Fruit fly (Drosophila melanogaster): ENCODE measurements around the gene Nrx-IV.

dm6 chr3L:12099329-12100031 is 46.8 kb upstream of the Nrx-IV start:
- TF ChIP-seq CG8478 (optimal IDR thresholded peaks at IDR 0.05) (no peak), CTCF (optimal IDR thresholded peaks at IDR 0.05) (no peak)
